Worm (Caenorhabditis elegans): ENCODE results near the gene bli-5.

DNA sequence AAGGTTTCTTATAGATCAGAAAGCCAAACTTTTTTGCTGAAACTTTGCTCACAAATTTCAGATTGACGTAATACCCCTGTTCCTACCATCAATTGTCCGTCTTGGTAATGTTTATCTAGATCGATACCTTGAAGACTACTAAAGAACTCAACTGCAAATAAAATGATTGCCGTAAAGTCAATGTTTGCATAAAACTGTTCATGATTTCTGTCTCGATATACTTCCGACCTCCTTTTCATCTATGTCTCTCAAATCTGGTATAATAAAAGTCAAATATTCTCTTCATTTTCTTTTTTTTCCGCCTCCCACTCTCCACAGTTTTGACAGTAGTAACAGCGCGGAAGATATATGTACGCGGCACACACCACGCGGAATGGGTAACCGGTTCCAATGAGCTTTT, 24.1 kb downstream of the bli-5 start, which contains the start of gene nas-1:
- TF ChIP-seq ref-1 (GFP tag; conservative IDR thresholded peaks at IDR 0.05) (no peak), T22C8.4 (GFP tag; IDR thresholded peaks at IDR 0.05) (no peak), klf-2 (GFP tag; conservative IDR thresholded peaks at IDR 0.05) (no peak)
